Worm (Caenorhabditis elegans) whole organism, L4 larva: ENCODE results near the gene str-47.

Experiments
- F10B5.3 ChIP-seq: sonication (generic microtip); optimal IDR thresholded peaks from 2 replicates; lab custom pipeline; 2016; ENCODE audit warnings: mild to moderate bottlenecking, missing genetic modification characterization, missing compliant biosample characterization
- Y105C5A.15 ChIP-seq: fragments of 200-800 bp; sonication (Bioruptor generic); IDR thresholded peaks from 2 replicates; pipeline ENCODE4 v1.3.6; 2022; ENCODE audit warnings: missing genetic modification characterization, missing compliant biosample characterization
- aly-2 ChIP-seq: sonication (generic microtip); optimal IDR thresholded peaks from 2 replicates; lab custom pipeline; 2018; ENCODE audit warnings: missing biosample characterization, missing genetic modification characterization
- arid-1 ChIP-seq: fragments of 200-800 bp; sonication (Bioruptor generic); conservative IDR thresholded peaks from 2 replicates; pipeline ENCODE4 v1.3.6; 2022; ENCODE audit warnings: missing genetic modification reagents, missing genetic modification characterization, missing compliant biosample characterization
- fos-1 ChIP-seq: fragments of 150-350 bp; optimal IDR thresholded peaks from 2 replicates; lab custom pipeline; 2014; ENCODE audit warnings: missing biosample characterization, missing genetic modification characterization
- lir-3 ChIP-seq: sonication (generic microtip); optimal IDR thresholded peaks from 2 replicates; lab custom pipeline; 2016; ENCODE audit warnings: mild to moderate bottlenecking, missing genetic modification characterization, missing compliant biosample characterization
- nhr-11 ChIP-seq: fragments of 150-350 bp; optimal IDR thresholded peaks from 2 replicates; lab custom pipeline; 2014; ENCODE audit warnings: missing biosample characterization, missing genetic modification characterization
- zag-1 ChIP-seq: fragments of 150-350 bp; optimal IDR thresholded peaks from 2 replicates; lab custom pipeline; 2014; ENCODE audit warnings: missing biosample characterization, missing genetic modification characterization

DNA sequence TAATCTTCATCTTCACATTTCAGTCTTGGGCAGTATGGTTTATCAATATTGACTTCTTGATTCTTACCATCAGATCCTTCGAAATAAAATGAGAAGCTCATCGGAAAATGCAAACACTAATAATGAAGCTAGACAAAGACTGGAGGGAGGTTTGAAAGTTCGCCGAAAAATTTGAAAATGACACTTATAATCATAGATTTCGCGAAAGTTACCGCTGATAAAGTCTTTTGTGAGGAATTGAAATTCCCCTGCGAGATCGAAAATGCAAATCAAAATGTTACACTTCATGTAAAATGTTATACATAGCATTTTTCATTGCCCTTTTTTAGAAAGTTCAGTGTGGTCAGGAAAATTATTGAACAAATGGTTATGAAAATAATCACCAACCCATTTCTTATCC lies 47.3 kb upstream of the str-47 start, which contains the start of gene C50E3.7:
- TF ChIP-seq aly-2 (tag; lab: Kevin White, UChicago) = no peak
- no peak for TF ChIP-seq nhr-11
- no peak for TF ChIP-seq F10B5.3 (tag; lab: Kevin White, UChicago)
- no peak for TF ChIP-seq fos-1 (tag; lab: Kevin White, UChicago)
- no peak for TF ChIP-seq zag-1
- TF ChIP-seq lir-3 (tag; lab: Kevin White, UChicago) = no peak
- TF ChIP-seq Y105C5A.15 = no peak
- TF ChIP-seq arid-1 (GFP tag; lab: Robert Waterston, UW) = no peak
